Fruit fly (Drosophila melanogaster): ENCODE data around the gene wdb.

DNA sequence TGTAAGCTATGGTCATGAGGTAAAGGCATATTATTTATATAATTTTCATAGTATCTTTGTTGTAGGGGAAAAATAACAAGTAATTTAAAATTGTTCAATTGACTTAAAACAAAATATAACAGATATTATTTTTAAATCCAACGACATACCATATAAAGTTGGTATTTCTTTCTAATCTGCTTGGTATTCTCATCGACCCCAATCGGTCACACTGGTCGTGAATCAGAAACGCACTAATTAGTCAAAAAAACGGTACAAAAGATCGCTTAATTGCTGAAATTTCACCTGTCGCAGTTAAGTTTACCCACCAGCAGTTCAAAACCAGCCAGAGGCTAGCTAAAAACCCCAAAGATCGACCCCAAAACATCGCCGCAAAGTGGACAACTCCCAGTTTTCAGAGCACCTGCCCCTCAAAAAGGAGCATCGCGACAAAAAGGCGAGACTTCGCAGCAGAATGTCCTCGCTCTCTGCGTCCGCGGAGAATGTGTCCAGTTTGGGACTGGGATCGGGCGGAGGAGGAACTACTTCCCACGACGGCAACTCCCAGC lies 667 bp upstream of the wdb start, which contains the start of gene pins:
- TF ChIP-seq CG13204 (GFP tag; optimal IDR thresholded peaks at IDR 0.05): no peak
- no peak for TF ChIP-seq CG8301 (tag; optimal IDR thresholded peaks at IDR 0.05)
- TF ChIP-seq EcR (GFP tag; optimal IDR thresholded peaks at IDR 0.05): no peak
- TF ChIP-seq CG4496 (GFP tag; IDR thresholded peaks at IDR 0.05): no peak
- no peak for TF ChIP-seq Pif1B (GFP tag; optimal IDR thresholded peaks at IDR 0.05)
- no peak for TF ChIP-seq Ets98B (GFP tag; IDR thresholded peaks at IDR 0.05)

Data from whole organism, pupa.